Fruit fly (Drosophila melanogaster) whole organism, adult: ENCODE data around the gene CG18662.

Experiments
- CG14711 ChIP-seq: fragments of 200-800 bp; sonication (Bioruptor generic); optimal IDR thresholded peaks from 2 replicates; lab custom pipeline; 2018; ENCODE audit warnings: missing biosample characterization, mild to moderate bottlenecking, missing genetic modification characterization, moderate library complexity
- CG5204 ChIP-seq: fragments of 200-800 bp; sonication (Bioruptor generic); optimal IDR thresholded peaks from 2 replicates; lab custom pipeline; 2016; ENCODE audit warnings: missing biosample characterization, missing genetic modification characterization
- Hr96 ChIP-seq: fragments of 200-800 bp; sonication (Bioruptor generic); optimal IDR thresholded peaks from 2 replicates; lab custom pipeline; 2016; ENCODE audit warnings: missing biosample characterization, missing genetic modification characterization
- Mnt ChIP-seq: fragments of 200-800 bp; sonication (Bioruptor generic); optimal IDR thresholded peaks from 2 replicates; lab custom pipeline; 2016; ENCODE audit warnings: missing biosample characterization, mild to moderate bottlenecking, missing genetic modification characterization
- cic ChIP-seq: fragments of 200-800 bp; sonication (Bioruptor generic); optimal IDR thresholded peaks from 2 replicates; lab custom pipeline; 2017; ENCODE audit warnings: missing biosample characterization, mild to moderate bottlenecking, missing genetic modification characterization, moderate library complexity
- cnc ChIP-seq, 2 experiments: fragments of >200 bp; optimal IDR thresholded peaks; 2 replicates each; lab custom pipeline; 2017
- kay ChIP-seq: fragments of 200-800 bp; sonication (Bioruptor generic); peaks from one replicate; lab custom pipeline; 2016; ENCODE audit warnings: missing biosample characterization, missing genetic modification characterization, borderline replicate concordance
- ovo ChIP-seq: fragments of 200-800 bp; sonication (Bioruptor generic); optimal IDR thresholded peaks from 2 replicates; lab custom pipeline; 2016; ENCODE audit warnings: missing biosample characterization, missing genetic modification characterization
- tj ChIP-seq: fragments of 200-800 bp; sonication (Bioruptor generic); optimal IDR thresholded peaks from 3 replicates; lab custom pipeline; 2017; ENCODE audit warnings: missing biosample characterization, mild to moderate bottlenecking, missing genetic modification characterization, moderate library complexity
- toe ChIP-seq: fragments of 200-800 bp; sonication (Bioruptor generic); optimal IDR thresholded peaks from 2 replicates; lab custom pipeline; 2016; ENCODE audit warnings: missing biosample characterization, missing genetic modification characterization

DNA sequence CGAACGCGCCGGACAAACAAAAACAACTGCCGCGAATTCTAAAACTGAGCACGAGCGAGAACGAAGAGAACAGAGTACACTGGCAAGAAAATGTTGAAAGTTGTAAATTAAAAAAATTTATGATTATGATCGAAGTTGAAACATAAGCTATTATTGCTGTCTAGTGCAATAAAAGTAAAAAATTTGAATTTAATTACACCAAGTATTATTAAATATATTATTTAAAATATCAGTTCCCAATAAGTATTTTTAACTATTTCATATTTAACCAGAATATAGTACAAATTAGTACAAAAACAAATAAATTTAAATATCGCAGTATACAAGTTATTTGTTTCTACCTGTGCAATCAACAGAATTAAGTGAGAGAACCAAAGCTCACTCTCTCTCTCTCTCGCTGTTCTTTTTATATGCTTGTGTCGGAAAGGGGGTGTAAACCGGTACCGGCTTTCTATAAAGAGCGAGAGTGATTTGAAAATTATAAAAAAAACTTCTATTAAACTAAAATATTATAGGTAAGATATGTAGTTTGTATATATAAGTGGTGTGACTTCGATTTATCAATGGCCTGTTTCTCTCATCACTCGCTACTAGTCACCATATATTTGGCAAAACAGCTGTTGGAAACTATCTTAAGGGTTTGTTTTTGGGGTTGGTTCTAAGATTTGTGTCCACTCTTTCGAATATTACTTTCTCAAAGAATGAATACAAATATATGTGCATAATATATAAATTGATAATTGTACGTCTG is 29.1 kb upstream of the CG18662 start, which contains the start of gene C1GalTA:
- TF ChIP-seq tj (GFP tag; lab: Kevin White, UChicago) (peak; percentile 84), Mnt (GFP tag; lab: Kevin White, UChicago) (peak; percentile 66), cic (GFP tag; lab: Kevin White, UChicago) (peak; percentile 91), cnc (optimal IDR thresholded peaks at IDR 0.05; lab: Kevin White, UChicago) (no peak), CG14711 (tag; lab: Kevin White, UChicago) (peak; percentile 97), CG5204 (GFP tag; lab: Kevin White, UChicago) (peak; percentile 72), ovo (GFP tag; lab: Kevin White, UChicago) (peak; percentile 74), toe (GFP tag; lab: Kevin White, UChicago) (peak; percentile 48), kay (GFP tag; lab: Kevin White, UChicago) (peak; percentile 67), Hr96 (peak; percentile 64)
